Worm (Caenorhabditis elegans): ENCODE results near the gene rgs-6.
A peak's percentile ranks its signal among the peaks of the same experiment; 100 is the strongest.

The rgs-6 gene

ce11 chrX:5686065-5686464 lies 47.5 kb downstream of the rgs-6 start, which contains the start of gene set-20:
Gene set-20, minus strand, starts transcription at chrX:5686158.
- TF ChIP-seq tbx-9 (tag; optimal IDR thresholded peaks at IDR 0.05; ENCODE audit: borderline replicate concordance), result no peak
- 0 out of 2 replicates have a peak, but pooled peaks have one; percentile 48 for TF ChIP-seq hmg-1.2 (GFP tag; IDR thresholded peaks at IDR 0.05)
- no peak for TF ChIP-seq egl-44 (GFP tag; IDR thresholded peaks at IDR 0.05)
- TF ChIP-seq dox-1 (GFP tag; IDR thresholded peaks at IDR 0.05), result peak; percentile 70
- peak; percentile 23 for TF ChIP-seq ceh-27 (GFP tag; optimal IDR thresholded peaks at IDR 0.05)
- TF ChIP-seq nhr-80 (tag; optimal IDR thresholded peaks at IDR 0.05), result peak; percentile 44
- TF ChIP-seq hsf-1 (GFP tag; IDR thresholded peaks at IDR 0.05), result no peak
- peak; percentile 65 for TF ChIP-seq zfh-2 (GFP tag; conservative IDR thresholded peaks at IDR 0.05)
- TF ChIP-seq F23B12.7 (tag; optimal IDR thresholded peaks at IDR 0.05; ENCODE audit: insufficient read depth), result peak; percentile 26
- no peak for TF ChIP-seq fkh-3 (tag; optimal IDR thresholded peaks at IDR 0.05)
- peak; percentile 1 for TF ChIP-seq die-1 (tag; optimal IDR thresholded peaks at IDR 0.05)

- TF ChIP-seq ceh-100 (GFP tag; IDR thresholded peaks at IDR 0.05) (no peak), Y56A3A.18 (GFP tag; IDR thresholded peaks at IDR 0.05) (no peak), nfyb-1 (GFP tag; IDR thresholded peaks at IDR 0.05) (no peak), xnd-1 (tag; optimal IDR thresholded peaks at IDR 0.05) (no peak)
Measured at ce11 chrX:5680125-5680524, 53.5 kb downstream of the rgs-6 start, which contains the start of gene set-19. Gene set-19, minus strand, starts transcription at chrX:5680225.

- TF ChIP-seq lin-40 (tag; optimal IDR thresholded peaks at IDR 0.05), result no peak
- no peak for TF ChIP-seq D2030.7 (GFP tag; IDR thresholded peaks at IDR 0.05)
- no peak for TF ChIP-seq xnd-1 (tag; optimal IDR thresholded peaks at IDR 0.05)
- TF ChIP-seq F23B12.7 (tag; optimal IDR thresholded peaks at IDR 0.05; ENCODE audit: insufficient read depth), result no peak
- TF ChIP-seq lin-54 (GFP tag; optimal IDR thresholded peaks at IDR 0.05), result no peak
- no peak for TF ChIP-seq snpc-1.1 (tag; optimal IDR thresholded peaks at IDR 0.05; ENCODE audit: insufficient read depth)
- no peak for TF ChIP-seq Y53G8AR.9 (GFP tag; conservative IDR thresholded peaks at IDR 0.05)
- no peak for TF ChIP-seq pbrm-1 (GFP tag; IDR thresholded peaks at IDR 0.05)
- TF ChIP-seq hlh-12 (tag; optimal IDR thresholded peaks at IDR 0.05), result no peak
Measured at ce11 chrX:5672615-5673014, 61.0 kb downstream of the rgs-6 start.

- TF ChIP-seq Y79H2A.3 (GFP tag; conservative IDR thresholded peaks at IDR 0.05) (no peak), ceh-40 (GFP tag; IDR thresholded peaks at IDR 0.05) (no peak), cebp-1 (GFP tag; IDR thresholded peaks at IDR 0.05) (0 out of 2 replicates have a peak, but pooled peaks have one; percentile 27), cebp-1 (tag; optimal IDR thresholded peaks at IDR 0.05) (no peak), nfya-1 (tag; optimal IDR thresholded peaks at IDR 0.05; ENCODE audit: borderline replicate concordance, insufficient read depth) (no peak), gei-17 (GFP tag; optimal IDR thresholded peaks at IDR 0.05) (no peak), F33H1.4 (GFP tag; IDR thresholded peaks at IDR 0.05) (no peak), nhr-80 (tag; optimal IDR thresholded peaks at IDR 0.05) (peak; percentile 69), F57C9.4 (tag; optimal IDR thresholded peaks at IDR 0.05) (no peak)
Measured at ce11 chrX:5670829-5671228, 62.7 kb downstream of the rgs-6 start.

All from whole organism, young adult.